Worm (Caenorhabditis elegans) whole organism, midembryonic: ENCODE results near the gene srg-27.

Source experiments
- T22C8.4 ChIP-seq: fragments of 200-800 bp; sonication (Bioruptor generic); IDR thresholded peaks from 2 replicates; pipeline ENCODE4 v1.3.6; 2022; ENCODE audit warnings: missing genetic modification characterization, missing compliant biosample characterization
- cog-1 ChIP-seq: sonication (generic microtip); optimal IDR thresholded peaks from 2 replicates; lab custom pipeline; 2016; ENCODE audit warnings: missing genetic modification characterization, missing compliant biosample characterization
- flt-1 ChIP-seq: fragments of 200-800 bp; sonication (Bioruptor generic); IDR thresholded peaks from 2 replicates; pipeline ENCODE4 v1.3.6; 2022; ENCODE audit warnings: missing genetic modification characterization, missing compliant biosample characterization
- klf-2 ChIP-seq: fragments of 200-800 bp; sonication (Bioruptor generic); conservative IDR thresholded peaks from 2 replicates; pipeline ENCODE4 v1.3.6; 2022; ENCODE audit warnings: missing genetic modification reagents, missing genetic modification characterization, missing compliant biosample characterization
- med-1 ChIP-seq: sonication (generic microtip); optimal IDR thresholded peaks from 2 replicates; lab custom pipeline; 2017; ENCODE audit warnings: missing genetic modification characterization, mild to moderate bottlenecking, missing compliant biosample characterization, antibody characterized with exemption, missing genetic modification reagents; ENCODE audit not compliant: insufficient read depth
- ref-1 ChIP-seq: fragments of 200-800 bp; sonication (Bioruptor generic); conservative IDR thresholded peaks from 2 replicates; pipeline ENCODE4 v1.3.6; 2022; ENCODE audit warnings: missing genetic modification reagents, missing genetic modification characterization, missing compliant biosample characterization
- tab-1 ChIP-seq: fragments of 200-800 bp; sonication (Bioruptor generic); IDR thresholded peaks from 2 replicates; pipeline ENCODE4 v1.3.6; 2022; ENCODE audit warnings: missing genetic modification characterization, missing compliant biosample characterization
- ztf-23 ChIP-seq: fragments of 200-800 bp; sonication (Bioruptor generic); IDR thresholded peaks from 2 replicates; pipeline ENCODE4 v1.3.6; 2022; ENCODE audit warnings: missing genetic modification reagents, missing genetic modification characterization, missing compliant biosample characterization
- ztf-29 ChIP-seq: fragments of 200-800 bp; sonication (Bioruptor generic); IDR thresholded peaks from 2 replicates; pipeline ENCODE4 v1.3.6; 2022; ENCODE audit warnings: missing genetic modification reagents, missing genetic modification characterization, missing compliant biosample characterization

srg-27 gene

ce11 chrV:5339497-5339896, at the start of gene srg-27:
TSS of gene srg-27 (plus strand) at chrV:5339797.
- TF ChIP-seq tab-1 (GFP tag; lab: Robert Waterston, UW) (no peak), klf-2 (GFP tag; lab: Robert Waterston, UW) (no peak), cog-1 (tag; lab: Kevin White, UChicago) (no peak), ztf-29 (GFP tag; lab: Robert Waterston, UW) (no peak), med-1 (GFP tag; lab: Kevin White, UChicago) (no peak), flt-1 (GFP tag; lab: Robert Waterston, UW) (no peak), ref-1 (GFP tag; lab: Robert Waterston, UW) (no peak), T22C8.4 (no peak)

- TF ChIP-seq ztf-29 (GFP tag; lab: Robert Waterston, UW): no peak
- TF ChIP-seq klf-2 (GFP tag; lab: Robert Waterston, UW): no peak
- TF ChIP-seq ref-1 (GFP tag; lab: Robert Waterston, UW): no peak
- no peak for TF ChIP-seq ztf-23 (GFP tag; lab: Robert Waterston, UW)
These were observed 43.7 kb upstream of the srg-27 start for ce11 chrV:5295940-5296339.

- TF ChIP-seq flt-1 (GFP tag; lab: Robert Waterston, UW) (no peak), cog-1 (tag; lab: Kevin White, UChicago) (no peak), T22C8.4 (no peak), klf-2 (GFP tag; lab: Robert Waterston, UW) (no peak), tab-1 (GFP tag; lab: Robert Waterston, UW) (no peak), ztf-29 (GFP tag; lab: Robert Waterston, UW) (no peak), ref-1 (GFP tag; lab: Robert Waterston, UW) (no peak), ztf-23 (GFP tag; lab: Robert Waterston, UW) (no peak), med-1 (GFP tag; lab: Kevin White, UChicago) (no peak)
These were observed 41.9 kb upstream of the srg-27 start for ce11 chrV:5297740-5298139.

ce11 chrV:5301226-5301625, 38.4 kb upstream of the srg-27 start:
- TF ChIP-seq tab-1 (GFP tag; lab: Robert Waterston, UW) (no peak), klf-2 (GFP tag; lab: Robert Waterston, UW) (no peak)

ce11 chrV:5303389-5303788, 36.2 kb upstream of the srg-27 start, which contains the start of gene ncx-2:
TSS of gene ncx-2 (plus strand) at chrV:5303689.
- TF ChIP-seq ztf-29 (GFP tag; lab: Robert Waterston, UW) (no peak), klf-2 (GFP tag; lab: Robert Waterston, UW) (no peak), T22C8.4 (no peak), cog-1 (tag; lab: Kevin White, UChicago) (no peak), med-1 (GFP tag; lab: Kevin White, UChicago) (no peak), ztf-23 (GFP tag; lab: Robert Waterston, UW) (no peak), ref-1 (GFP tag; lab: Robert Waterston, UW) (no peak), flt-1 (GFP tag; lab: Robert Waterston, UW) (no peak), tab-1 (GFP tag; lab: Robert Waterston, UW) (no peak)

ce11 chrV:5304366-5304765, 35.2 kb upstream of the srg-27 start:
- TF ChIP-seq klf-2 (GFP tag; lab: Robert Waterston, UW): no peak
- no peak for TF ChIP-seq cog-1 (tag; lab: Kevin White, UChicago)
- TF ChIP-seq ref-1 (GFP tag; lab: Robert Waterston, UW): no peak
- no peak for TF ChIP-seq flt-1 (GFP tag; lab: Robert Waterston, UW)
- no peak for TF ChIP-seq ztf-29 (GFP tag; lab: Robert Waterston, UW)
- no peak for TF ChIP-seq T22C8.4
- TF ChIP-seq ztf-23 (GFP tag; lab: Robert Waterston, UW): no peak
- no peak for TF ChIP-seq tab-1 (GFP tag; lab: Robert Waterston, UW)
- TF ChIP-seq med-1 (GFP tag; lab: Kevin White, UChicago): no peak

ce11 chrV:5311635-5312034, 28.0 kb upstream of the srg-27 start, which contains the start of gene C10G8.4:
TSS of gene C10G8.4 (plus strand) at chrV:5311935.
- no peak for TF ChIP-seq cog-1 (tag; lab: Kevin White, UChicago)
- no peak for TF ChIP-seq ref-1 (GFP tag; lab: Robert Waterston, UW)
- no peak for TF ChIP-seq klf-2 (GFP tag; lab: Robert Waterston, UW)
- TF ChIP-seq ztf-23 (GFP tag; lab: Robert Waterston, UW): no peak
- no peak for TF ChIP-seq med-1 (GFP tag; lab: Kevin White, UChicago)
- TF ChIP-seq ztf-29 (GFP tag; lab: Robert Waterston, UW): no peak
- no peak for TF ChIP-seq flt-1 (GFP tag; lab: Robert Waterston, UW)
- TF ChIP-seq tab-1 (GFP tag; lab: Robert Waterston, UW): no peak
- TF ChIP-seq T22C8.4: no peak

- no peak for TF ChIP-seq cog-1 (tag; lab: Kevin White, UChicago)
- no peak for TF ChIP-seq ref-1 (GFP tag; lab: Robert Waterston, UW)
- TF ChIP-seq T22C8.4: no peak
These were observed 27.1 kb upstream of the srg-27 start, which contains the start of gene C10G8.3 for ce11 chrV:5312453-5312852. TSS of gene C10G8.3 (plus strand) at chrV:5312753.

ce11 chrV:5314104-5314503, 25.5 kb upstream of the srg-27 start, which contains the start of gene C10G8.2:
TSS of gene C10G8.2 (plus strand) at chrV:5314404.
- no peak for TF ChIP-seq ztf-23 (GFP tag; lab: Robert Waterston, UW)
- TF ChIP-seq cog-1 (tag; lab: Kevin White, UChicago): no peak
- TF ChIP-seq ref-1 (GFP tag; lab: Robert Waterston, UW): no peak
- no peak for TF ChIP-seq klf-2 (GFP tag; lab: Robert Waterston, UW)
- TF ChIP-seq T22C8.4: no peak
- TF ChIP-seq tab-1 (GFP tag; lab: Robert Waterston, UW): no peak
- no peak for TF ChIP-seq med-1 (GFP tag; lab: Kevin White, UChicago)
- TF ChIP-seq ztf-29 (GFP tag; lab: Robert Waterston, UW): no peak
- TF ChIP-seq flt-1 (GFP tag; lab: Robert Waterston, UW): no peak

ce11 chrV:5318349-5318748, 21.2 kb upstream of the srg-27 start:
- TF ChIP-seq klf-2 (GFP tag; lab: Robert Waterston, UW) (no peak), cog-1 (tag; lab: Kevin White, UChicago) (no peak), ztf-23 (GFP tag; lab: Robert Waterston, UW) (no peak), flt-1 (GFP tag; lab: Robert Waterston, UW) (no peak), ref-1 (GFP tag; lab: Robert Waterston, UW) (no peak), ztf-29 (GFP tag; lab: Robert Waterston, UW) (no peak), tab-1 (GFP tag; lab: Robert Waterston, UW) (no peak), T22C8.4 (no peak), med-1 (GFP tag; lab: Kevin White, UChicago) (no peak)
